Fruit fly (Drosophila melanogaster): Measurements from ENCODE around the gene CG4911.

CG4911 gene

dm6 chr3L:9052798-9053541 is 19.6 kb downstream of the CG4911 start:
- TF ChIP-seq abd-A (tag; optimal IDR thresholded peaks at IDR 0.05), result no peak
- TF ChIP-seq pros (GFP tag; optimal IDR thresholded peaks at IDR 0.05), result peak; percentile 59
- no peak for TF ChIP-seq CG13624 (GFP tag; optimal IDR thresholded peaks at IDR 0.05)
- TF ChIP-seq gsb-n (tag; optimal IDR thresholded peaks at IDR 0.05), result peak; percentile 17
- TF ChIP-seq pfk (GFP tag; optimal IDR thresholded peaks at IDR 0.05), result no peak
- no peak for TF ChIP-seq CG9876 (GFP tag; optimal IDR thresholded peaks at IDR 0.05)
- no peak for TF ChIP-seq Scr (GFP tag; IDR thresholded peaks at IDR 0.05; ENCODE audit: partially characterized antibody)
- TF ChIP-seq HLH4C (GFP tag; IDR thresholded peaks at IDR 0.05; ENCODE audit: partially characterized antibody), result no peak
- TF ChIP-seq MESR4 (GFP tag; optimal IDR thresholded peaks at IDR 0.05), result no peak
- TF ChIP-seq repo (GFP tag; optimal IDR thresholded peaks at IDR 0.05), result no peak
- peak in 1 of 2 experiments; percentile 74 for TF ChIP-seq Pdp1 (GFP tag; optimal IDR thresholded peaks at IDR 0.05)
- peak; percentile 23 for TF ChIP-seq lab (GFP tag; optimal IDR thresholded peaks at IDR 0.05)
- TF ChIP-seq Hr3 (GFP tag; optimal IDR thresholded peaks at IDR 0.05), result no peak
- no peak for TF ChIP-seq en (GFP tag; optimal IDR thresholded peaks at IDR 0.05)
- no peak for TF ChIP-seq YL-1 (GFP tag; optimal IDR thresholded peaks at IDR 0.05)
- no peak for TF ChIP-seq fru (optimal IDR thresholded peaks at IDR 0.05)
- no peak for TF ChIP-seq CoRest (tag; optimal IDR thresholded peaks at IDR 0.05)
- no peak for TF ChIP-seq Trl (optimal IDR thresholded peaks at IDR 0.05)
- no peak for TF ChIP-seq Trl (GFP tag; optimal IDR thresholded peaks at IDR 0.05)
- TF ChIP-seq wdn (GFP tag; IDR thresholded peaks at IDR 0.05), result no peak
- TF ChIP-seq CG15601 (tag; optimal IDR thresholded peaks at IDR 0.05), result no peak
- TF ChIP-seq sqz (GFP tag; optimal IDR thresholded peaks at IDR 0.05), result peak; percentile 43
- no peak for TF ChIP-seq hb (GFP tag; IDR thresholded peaks at IDR 0.05; ENCODE audit: partially characterized antibody)
- TF ChIP-seq eyg (GFP tag; optimal IDR thresholded peaks at IDR 0.05), result no peak
- TF ChIP-seq unc-4 (GFP tag; IDR thresholded peaks at IDR 0.05; ENCODE audit: partially characterized antibody), result no peak
- TF ChIP-seq wek (GFP tag; optimal IDR thresholded peaks at IDR 0.05), result no peak
- no peak for TF ChIP-seq sim (GFP tag; IDR thresholded peaks at IDR 0.05)
- no peak for TF ChIP-seq CG16779 (GFP tag; IDR thresholded peaks at IDR 0.05)
- no peak for TF ChIP-seq usp (GFP tag; optimal IDR thresholded peaks at IDR 0.05)
- peak; percentile 69 for TF ChIP-seq Ets65A (GFP tag)
- TF ChIP-seq CG3726 (GFP tag; IDR thresholded peaks at IDR 0.05), result 0 out of 3 replicates have a peak, but pooled peaks have one; percentile 15
- TF ChIP-seq CG11695 (GFP tag; IDR thresholded peaks at IDR 0.05), result no peak
- no peak for TF ChIP-seq Atf6 (GFP tag; IDR thresholded peaks at IDR 0.05)
- no peak for TF ChIP-seq CG14667 (GFP tag; IDR thresholded peaks at IDR 0.05)
- TF ChIP-seq hth (optimal IDR thresholded peaks at IDR 0.05), result no peak
- no peak for TF ChIP-seq Spps (tag; optimal IDR thresholded peaks at IDR 0.05)
- no peak for TF ChIP-seq luna (GFP tag; optimal IDR thresholded peaks at IDR 0.05)
- no peak for TF ChIP-seq CG1832 (GFP tag; optimal IDR thresholded peaks at IDR 0.05)
- TF ChIP-seq CG17361 (GFP tag; IDR thresholded peaks at IDR 0.05), result no peak

dm6 chr3L:9051830-9052259 is 20.7 kb downstream of the CG4911 start:
- TF ChIP-seq slp2 (GFP tag; optimal IDR thresholded peaks at IDR 0.05) (no peak), Gug (GFP tag; IDR thresholded peaks at IDR 0.05) (no peak), Hey (tag; optimal IDR thresholded peaks at IDR 0.05) (peak; percentile 64), Scr (GFP tag; IDR thresholded peaks at IDR 0.05; ENCODE audit: partially characterized antibody) (no peak), CG14050 (GFP tag; IDR thresholded peaks at IDR 0.05) (no peak), CG13894 (tag; optimal IDR thresholded peaks at IDR 0.05) (peak; percentile 68), lab (GFP tag; optimal IDR thresholded peaks at IDR 0.05) (peak; percentile 16), abd-A (tag; optimal IDR thresholded peaks at IDR 0.05) (peak; percentile 89), kni (GFP tag; optimal IDR thresholded peaks at IDR 0.05) (peak; percentile 50), Adf1 (GFP tag; IDR thresholded peaks at IDR 0.05) (peak; percentile 40; the same call in 1 of the 2 replicates), pros (GFP tag; optimal IDR thresholded peaks at IDR 0.05) (peak; percentile 76), eyg (GFP tag; optimal IDR thresholded peaks at IDR 0.05) (no peak), scrt (GFP tag; optimal IDR thresholded peaks at IDR 0.05) (peak; percentile 92), seq (GFP tag; IDR thresholded peaks at IDR 0.05) (peak; percentile 73), Trl (optimal IDR thresholded peaks at IDR 0.05) (peak; percentile 47 to 51), Trl (GFP tag; optimal IDR thresholded peaks at IDR 0.05) (no peak), crol (GFP tag; IDR thresholded peaks at IDR 0.05) (peak; percentile 69), ac (GFP tag; optimal IDR thresholded peaks at IDR 0.05) (no peak), oc (tag; optimal IDR thresholded peaks at IDR 0.05) (peak; percentile 32)
